Worm (Caenorhabditis elegans) whole organism, L1 larva: Measurements from ENCODE around the gene F11D5.1.

ENCODE experiments used
- aly-2 ChIP-seq: fragments of 150-350 bp; optimal IDR thresholded peaks from 2 replicates; lab custom pipeline; 2014; ENCODE audit warnings: missing biosample characterization, missing genetic modification characterization
- efl-3 ChIP-seq: fragments of 200-800 bp; sonication (Bioruptor generic); optimal IDR thresholded peaks from 2 replicates; lab custom pipeline; 2018; ENCODE audit warnings: mild to moderate bottlenecking, missing genetic modification characterization, missing compliant biosample characterization
- ets-5 ChIP-seq: fragments of 200-800 bp; sonication (Bioruptor generic); IDR thresholded peaks from 2 replicates; pipeline ENCODE4 v1.3.6; 2022; ENCODE audit warnings: missing genetic modification characterization, missing compliant biosample characterization
- grh-1 ChIP-seq: fragments of 200-800 bp; sonication (Bioruptor generic); IDR thresholded peaks from 2 replicates; pipeline ENCODE4 v1.3.6; 2022; ENCODE audit warnings: missing genetic modification reagents, missing genetic modification characterization, missing compliant biosample characterization
- mab-9 ChIP-seq: fragments of 200-800 bp; sonication (Bioruptor generic); IDR thresholded peaks from 2 replicates; pipeline ENCODE4 v1.3.6; 2022; ENCODE audit warnings: missing genetic modification reagents, missing genetic modification characterization, missing compliant biosample characterization
- nhr-90 ChIP-seq: sonication (generic microtip); optimal IDR thresholded peaks from 2 replicates; lab custom pipeline; 2016; ENCODE audit warnings: mild to moderate bottlenecking, missing genetic modification characterization, missing compliant biosample characterization; ENCODE audit not compliant: poor library complexity
- sptf-1 ChIP-seq: fragments of 150-350 bp; optimal IDR thresholded peaks from 2 replicates; lab custom pipeline; 2014; ENCODE audit warnings: missing biosample characterization, missing genetic modification characterization
- zip-4 ChIP-seq: fragments of 200-800 bp; sonication (Bioruptor generic); optimal IDR thresholded peaks from 2 replicates; lab custom pipeline; 2018; ENCODE audit warnings: mild to moderate bottlenecking, missing genetic modification characterization, moderate library complexity, missing compliant biosample characterization

- no peak for TF ChIP-seq ets-5 (GFP tag; lab: Robert Waterston, UW)
- no peak for TF ChIP-seq sptf-1 (tag; lab: Kevin White, UChicago)
- TF ChIP-seq efl-3 (GFP tag; lab: Kevin White, UChicago), result no peak
- no peak for TF ChIP-seq aly-2
- no peak for TF ChIP-seq zip-4 (GFP tag; lab: Kevin White, UChicago)
- TF ChIP-seq nhr-90, result no peak
- TF ChIP-seq grh-1 (GFP tag; lab: Robert Waterston, UW), result no peak
- no peak for TF ChIP-seq mab-9
Measured at ce11 chrX:3306594-3307296, 26.2 kb upstream of the F11D5.1 start.
